Worm (Caenorhabditis elegans): ENCODE measurements around the gene C25H3.15.
A peak's percentile ranks its signal among the peaks of the same experiment; 100 is the strongest.

Gene C25H3.15

ce11 chrII:5649236-5650004 lies 15.7 kb upstream of the C25H3.15 start, which contains the start of the genes sam-4, F59E12.17 and zyg-1:
TSS of gene sam-4 (minus strand) at chrII:5649286.
TSS of gene F59E12.17 (minus strand) at chrII:5649470.
TSS of gene zyg-1 (plus strand) at chrII:5649748.
- TF ChIP-seq unc-62 (GFP tag; optimal IDR thresholded peaks at IDR 0.05) (peak; percentile 1), pha-4 (tag; optimal IDR thresholded peaks at IDR 0.05) (peak; percentile 28), ham-2 (GFP tag; optimal IDR thresholded peaks at IDR 0.05) (no peak), elt-3 (tag; optimal IDR thresholded peaks at IDR 0.05) (no peak), drap-1 (GFP tag; optimal IDR thresholded peaks at IDR 0.05) (no peak), bed-3 (GFP tag; optimal IDR thresholded peaks at IDR 0.05) (no peak), ceh-43 (GFP tag; optimal IDR thresholded peaks at IDR 0.05) (no peak), ces-1 (GFP tag; optimal IDR thresholded peaks at IDR 0.05) (no peak), mls-2 (tag; optimal IDR thresholded peaks at IDR 0.05) (no peak), unc-120 (tag; optimal IDR thresholded peaks at IDR 0.05; ENCODE audit: poor library complexity, severe bottlenecking) (no peak), hlh-1 (tag; optimal IDR thresholded peaks at IDR 0.05) (peak; percentile 76), unc-39 (tag; optimal IDR thresholded peaks at IDR 0.05) (no peak), tbx-8 (GFP tag; optimal IDR thresholded peaks at IDR 0.05) (no peak), snpc-4 (tag; optimal IDR thresholded peaks at IDR 0.05) (no peak), flh-1 (GFP tag; optimal IDR thresholded peaks at IDR 0.05) (no peak), ceh-39 (tag; optimal IDR thresholded peaks at IDR 0.05) (peak; percentile 96), ztf-11 (tag; optimal IDR thresholded peaks at IDR 0.05) (no peak), cnd-1 (tag; optimal IDR thresholded peaks at IDR 0.05) (no peak), nhr-12 (tag; optimal IDR thresholded peaks at IDR 0.05) (no peak), sem-2 (GFP tag; optimal IDR thresholded peaks at IDR 0.05) (no peak), nhr-28 (tag; optimal IDR thresholded peaks at IDR 0.05) (no peak), lsy-2 (tag; optimal IDR thresholded peaks at IDR 0.05) (peak; percentile 80), lin-32 (GFP tag; optimal IDR thresholded peaks at IDR 0.05) (no peak), M03D4.4 (tag; optimal IDR thresholded peaks at IDR 0.05) (no peak), mep-1 (tag; optimal IDR thresholded peaks at IDR 0.05) (peak; percentile 88), sptf-1 (tag; optimal IDR thresholded peaks at IDR 0.05) (peak; percentile 32), nhr-76 (tag; optimal IDR thresholded peaks at IDR 0.05) (no peak), zip-8 (tag; optimal IDR thresholded peaks at IDR 0.05) (no peak), lin-13 (tag; optimal IDR thresholded peaks at IDR 0.05) (peak; percentile 6), nhr-237 (tag; optimal IDR thresholded peaks at IDR 0.05) (peak; percentile 40), ceh-83 (GFP tag; optimal IDR thresholded peaks at IDR 0.05) (no peak), nhr-2 (tag; optimal IDR thresholded peaks at IDR 0.05) (peak; percentile 23), mab-5 (tag; optimal IDR thresholded peaks at IDR 0.05) (no peak), blmp-1 (tag; optimal IDR thresholded peaks at IDR 0.05) (no peak), elt-1 (tag; optimal IDR thresholded peaks at IDR 0.05; ENCODE audit: borderline replicate concordance, insufficient read depth) (no peak)

- TF ChIP-seq drap-1 (GFP tag; optimal IDR thresholded peaks at IDR 0.05), result no peak
- no peak for TF ChIP-seq snpc-4 (tag; optimal IDR thresholded peaks at IDR 0.05)
- TF ChIP-seq nhr-28 (tag; optimal IDR thresholded peaks at IDR 0.05), result no peak
- no peak for TF ChIP-seq M03D4.4 (tag; optimal IDR thresholded peaks at IDR 0.05)
- no peak for TF ChIP-seq blmp-1 (tag; optimal IDR thresholded peaks at IDR 0.05)
- no peak for TF ChIP-seq elt-3 (tag; optimal IDR thresholded peaks at IDR 0.05)
- no peak for TF ChIP-seq unc-120 (tag; optimal IDR thresholded peaks at IDR 0.05; ENCODE audit: poor library complexity, severe bottlenecking)
- TF ChIP-seq unc-39 (tag; optimal IDR thresholded peaks at IDR 0.05), result no peak
- no peak for TF ChIP-seq flh-1 (GFP tag; optimal IDR thresholded peaks at IDR 0.05)
Measured at ce11 chrII:5651426-5651825, 13.7 kb upstream of the C25H3.15 start.

ce11 chrII:5652334-5652733 lies 12.8 kb upstream of the C25H3.15 start, which contains the start of gene bli-2:
TSS of gene bli-2 (minus strand) at chrII:5652434.
- TF ChIP-seq ceh-83 (GFP tag; optimal IDR thresholded peaks at IDR 0.05) (no peak), unc-120 (tag; optimal IDR thresholded peaks at IDR 0.05; ENCODE audit: poor library complexity, severe bottlenecking) (no peak), bed-3 (GFP tag; optimal IDR thresholded peaks at IDR 0.05) (no peak), ztf-11 (tag; optimal IDR thresholded peaks at IDR 0.05) (no peak), pha-4 (tag; optimal IDR thresholded peaks at IDR 0.05) (no peak), nhr-2 (tag; optimal IDR thresholded peaks at IDR 0.05) (no peak)
